Worm (Caenorhabditis elegans): ENCODE measurements around the gene F59A7.11.

- no peak for TF ChIP-seq W03F9.2 (tag; optimal IDR thresholded peaks at IDR 0.05)
- TF ChIP-seq dao-5 (tag; optimal IDR thresholded peaks at IDR 0.05) = no peak
These were observed 2.7 kb upstream of the F59A7.11 start, which contains the start of gene F59A7.2 for ce11 chrV:2016428-2016827.
